Worm (Caenorhabditis elegans): Measurements from ENCODE around the gene mbr-1.

DNA sequence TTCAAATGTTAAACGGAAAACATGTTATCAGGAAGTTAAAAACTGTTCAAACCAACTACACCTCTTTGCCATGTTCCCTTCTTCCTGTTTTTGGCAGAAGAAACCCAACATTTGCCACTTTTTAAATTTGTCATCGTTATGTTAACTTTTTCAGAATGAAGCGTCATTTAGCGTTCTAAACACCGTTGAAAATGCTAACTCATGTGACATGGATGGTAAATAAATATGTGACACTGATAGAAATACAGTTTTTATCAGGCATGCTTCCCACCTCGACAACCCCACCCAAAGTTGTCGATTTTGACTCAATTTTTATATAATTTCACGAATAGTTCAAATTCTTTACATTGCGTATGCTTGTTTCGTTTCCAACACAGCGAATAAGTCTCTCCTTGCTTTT is 34.5 kb downstream of the mbr-1 start:
- TF ChIP-seq him-1 (tag; optimal IDR thresholded peaks at IDR 0.05): no peak
- no peak for TF ChIP-seq rcor-1 (GFP tag; IDR thresholded peaks at IDR 0.05)
- no peak for TF ChIP-seq cebp-2 (GFP tag; IDR thresholded peaks at IDR 0.05)
